Fruit fly (Drosophila melanogaster): Measurements from ENCODE around the gene Atxn7.

The Atxn7 gene

dm6 chr2L:2427384-2428208, 52.0 kb downstream of the Atxn7 start (continued):
- peak in 1 of 2 experiments; percentile 52 for TF ChIP-seq Trl (optimal IDR thresholded peaks at IDR 0.05)
- TF ChIP-seq Trl (GFP tag; optimal IDR thresholded peaks at IDR 0.05), result no peak
- no peak for TF ChIP-seq Oli (tag; optimal IDR thresholded peaks at IDR 0.05)
- no peak for TF ChIP-seq B-H2 (GFP tag; optimal IDR thresholded peaks at IDR 0.05)
- no peak for TF ChIP-seq CG18476 (GFP tag; optimal IDR thresholded peaks at IDR 0.05)
- no peak for TF ChIP-seq Ssrp (tag; optimal IDR thresholded peaks at IDR 0.05)
- no peak for TF ChIP-seq amos (GFP tag; IDR thresholded peaks at IDR 0.05; ENCODE audit: partially characterized antibody)
- no peak for TF ChIP-seq ro (GFP tag; IDR thresholded peaks at IDR 0.05)
- peak; percentile 43; the same call in 1 of the 2 replicates for TF ChIP-seq Awh (GFP tag; IDR thresholded peaks at IDR 0.05)
- TF ChIP-seq BtbVII (GFP tag; optimal IDR thresholded peaks at IDR 0.05), result no peak
- peak; percentile 50 for TF ChIP-seq cg (GFP tag; optimal IDR thresholded peaks at IDR 0.05)
- TF ChIP-seq abd-A (tag; optimal IDR thresholded peaks at IDR 0.05), result peak; percentile 78
- no peak for TF ChIP-seq ssp (GFP tag; IDR thresholded peaks at IDR 0.05)
- no peak for TF ChIP-seq CG12219 (GFP tag; optimal IDR thresholded peaks at IDR 0.05)
- TF ChIP-seq CG9609 (GFP tag; optimal IDR thresholded peaks at IDR 0.05), result no peak
- TF ChIP-seq Meics (GFP tag; optimal IDR thresholded peaks at IDR 0.05), result no peak
- no peak for TF ChIP-seq unpg (GFP tag; optimal IDR thresholded peaks at IDR 0.05)
- no peak for TF ChIP-seq ATbp (GFP tag; optimal IDR thresholded peaks at IDR 0.05)
- no peak for TF ChIP-seq bsh (GFP tag; optimal IDR thresholded peaks at IDR 0.05)
- TF ChIP-seq sens (GFP tag), result peak; percentile 60
- no peak for TF ChIP-seq CG11085 (GFP tag; IDR thresholded peaks at IDR 0.05)
- TF ChIP-seq CG6254 (GFP tag; optimal IDR thresholded peaks at IDR 0.05), result no peak
- TF ChIP-seq lmd (GFP tag; IDR thresholded peaks at IDR 0.05), result no peak

dm6 chr2L:2428209-2428488, 52.5 kb downstream of the Atxn7 start, which contains the start of gene dpp:
Gene dpp (plus strand): TSS chr2L:2428372.
- TF ChIP-seq CG14441 (GFP tag; IDR thresholded peaks at IDR 0.05), result no peak
- TF ChIP-seq sob (GFP tag; IDR thresholded peaks at IDR 0.05), result peak; percentile 31; the same call in 1 of the 2 replicates
- TF ChIP-seq CG8478 (optimal IDR thresholded peaks at IDR 0.05), result peak; percentile 23
- TF ChIP-seq her (GFP tag; optimal IDR thresholded peaks at IDR 0.05), result no peak
- TF ChIP-seq Adf1 (GFP tag; IDR thresholded peaks at IDR 0.05), result peak; percentile 39
- peak; percentile 11 for TF ChIP-seq cg (GFP tag; optimal IDR thresholded peaks at IDR 0.05)
- TF ChIP-seq prd (optimal IDR thresholded peaks at IDR 0.05), result no peak
- no peak for TF ChIP-seq prd (GFP tag; IDR thresholded peaks at IDR 0.05)
- TF ChIP-seq HLH4C (GFP tag; IDR thresholded peaks at IDR 0.05; ENCODE audit: partially characterized antibody), result no peak
- no peak for TF ChIP-seq amos (GFP tag; IDR thresholded peaks at IDR 0.05; ENCODE audit: partially characterized antibody)
- TF ChIP-seq HmgZ (tag; optimal IDR thresholded peaks at IDR 0.05), result no peak
- no peak for TF ChIP-seq CG17612 (GFP tag; IDR thresholded peaks at IDR 0.05)
- TF ChIP-seq CG6175 (GFP tag; IDR thresholded peaks at IDR 0.05), result peak; percentile 84; the same call in 2 of the 3 replicates
- TF ChIP-seq Deaf1 (tag; optimal IDR thresholded peaks at IDR 0.05), result peak; percentile 44
- TF ChIP-seq Trl (optimal IDR thresholded peaks at IDR 0.05), result peak in 1 of 2 experiments; percentile 22
- TF ChIP-seq Trl (GFP tag; optimal IDR thresholded peaks at IDR 0.05), result no peak
- TF ChIP-seq Aef1 (GFP tag; IDR thresholded peaks at IDR 0.05), result 0 out of 3 replicates have a peak, but pooled peaks have one; percentile 15

- TF ChIP-seq CG15696 (tag; optimal IDR thresholded peaks at IDR 0.05) (no peak), CG13624 (GFP tag; optimal IDR thresholded peaks at IDR 0.05) (no peak), sd (tag; optimal IDR thresholded peaks at IDR 0.05) (peak; percentile 10), HmgD (GFP tag; optimal IDR thresholded peaks at IDR 0.05) (no peak), Awh (GFP tag; IDR thresholded peaks at IDR 0.05) (peak; percentile 77)
These were observed 53.9 kb downstream of the Atxn7 start for dm6 chr2L:2429588-2429987.

Measured in whole organism, embryonic.